Worm (Caenorhabditis elegans) whole organism, L4/young adult: ENCODE results near the gene Y57A10A.8.

Source experiments
- W03F9.2 ChIP-seq: fragments of 150-350 bp; optimal IDR thresholded peaks from 2 replicates; lab custom pipeline; 2014; ENCODE audit warnings: missing biosample characterization, missing genetic modification characterization
- dao-5 ChIP-seq: sonication (generic microtip); optimal IDR thresholded peaks from 2 replicates; lab custom pipeline; 2016; ENCODE audit warnings: missing genotype, missing genetic modification characterization, moderate library complexity, missing compliant biosample characterization
- him-1 ChIP-seq: sonication (generic microtip); optimal IDR thresholded peaks from 2 replicates; lab custom pipeline; 2016; ENCODE audit warnings: missing genotype, missing genetic modification reagents, missing genetic modification characterization, missing compliant biosample characterization

- TF ChIP-seq him-1 (tag; lab: Kevin White, UChicago) (no peak), W03F9.2 (no peak), dao-5 (tag; lab: Kevin White, UChicago) (no peak)
Measured at ce11 chrII:12202281-12202680, 37.6 kb downstream of the Y57A10A.8 start, which contains the start of gene trpp-5.
